Worm (Caenorhabditis elegans) whole organism, young adult: ENCODE measurements around the gene Y41C4A.7.

Experiments used
- C17E4.6 ChIP-seq: fragments of 200-800 bp; sonication (Bioruptor generic); IDR thresholded peaks from 2 replicates; pipeline ENCODE4 v1.3.6; 2022; ENCODE audit warnings: missing genetic modification reagents, missing genetic modification characterization, missing compliant biosample characterization
- D2030.7 ChIP-seq: fragments of 200-800 bp; sonication (Bioruptor generic); IDR thresholded peaks from 2 replicates; pipeline ENCODE4 v1.3.6; 2022; ENCODE audit warnings: missing genetic modification reagents, missing genetic modification characterization, missing compliant biosample characterization
- F10E7.11 ChIP-seq: sonication (generic microtip); optimal IDR thresholded peaks from 2 replicates; lab custom pipeline; 2017; ENCODE audit warnings: mild to moderate bottlenecking, missing genetic modification characterization, moderate library complexity, missing compliant biosample characterization
- F23B12.7 ChIP-seq: sonication (generic microtip); optimal IDR thresholded peaks from 2 replicates; lab custom pipeline; 2017; ENCODE audit warnings: missing genetic modification characterization, mild to moderate bottlenecking, missing compliant biosample characterization, antibody characterized with exemption, moderate library complexity; ENCODE audit not compliant: insufficient read depth
- F33H1.4 ChIP-seq: fragments of 200-800 bp; sonication (Bioruptor generic); IDR thresholded peaks from 2 replicates; pipeline ENCODE4 v1.3.6; 2022; ENCODE audit warnings: missing genetic modification reagents, missing genetic modification characterization, missing compliant biosample characterization
- F37B4.10 ChIP-seq: fragments of 200-800 bp; sonication (Bioruptor generic); IDR thresholded peaks from 2 replicates; pipeline ENCODE4 v1.3.6; 2022; ENCODE audit warnings: missing genetic modification characterization, missing compliant biosample characterization
- F49E8.2 ChIP-seq: sonication (generic microtip); optimal IDR thresholded peaks from 3 replicates; lab custom pipeline; 2017; ENCODE audit warnings: missing genetic modification characterization, mild to moderate bottlenecking, missing compliant biosample characterization, antibody characterized with exemption, moderate library complexity; ENCODE audit not compliant: insufficient read depth
- F52B5.7 ChIP-seq: sonication (generic microtip); optimal IDR thresholded peaks from 2 replicates; lab custom pipeline; 2016; ENCODE audit warnings: mild to moderate bottlenecking, missing genetic modification characterization, missing compliant biosample characterization
- F57C9.4 ChIP-seq: sonication (generic microtip); optimal IDR thresholded peaks from 2 replicates; lab custom pipeline; 2017; ENCODE audit warnings: mild to moderate bottlenecking, missing genetic modification characterization, missing compliant biosample characterization
- K11D2.4 ChIP-seq: fragments of 200-800 bp; sonication (Bioruptor generic); IDR thresholded peaks from 2 replicates; pipeline ENCODE4 v1.3.6; 2022; ENCODE audit warnings: missing genetic modification reagents, missing genetic modification characterization, missing compliant biosample characterization
- Y67H2A.10 ChIP-seq: fragments of 200-800 bp; sonication (Bioruptor generic); conservative IDR thresholded peaks from 2 replicates; pipeline ENCODE4 v1.3.6; 2022; ENCODE audit warnings: missing genetic modification reagents, missing genetic modification characterization, missing compliant biosample characterization
- ama-1 ChIP-seq, 3 experiments: fragments of 150-350 bp in 1 of 3; sonication (generic microtip) in 2 of 3; optimal IDR thresholded peaks; 2 replicates each; lab custom pipeline; 2014 to 2018; ENCODE audit warnings: missing biosample characterization in 2 of 3, missing genetic modification characterization in 2 of 3, missing genetic modification reagents in 2 of 3
- attf-6 ChIP-seq: fragments of 200-800 bp; sonication (Bioruptor generic); IDR thresholded peaks from 2 replicates; pipeline ENCODE4 v1.3.6; 2022; ENCODE audit warnings: missing genetic modification reagents, missing genetic modification characterization, missing compliant biosample characterization
- bed-2 ChIP-seq: fragments of 200-800 bp; sonication (Bioruptor generic); IDR thresholded peaks from 2 replicates; pipeline ENCODE4 v1.3.6; 2022; ENCODE audit warnings: missing genetic modification reagents, missing genetic modification characterization, missing compliant biosample characterization
- ceh-100 ChIP-seq: fragments of 200-800 bp; sonication (Bioruptor generic); IDR thresholded peaks from 2 replicates; pipeline ENCODE4 v1.3.6; 2022; ENCODE audit warnings: missing genetic modification reagents, missing genetic modification characterization, missing compliant biosample characterization
- ceh-27 ChIP-seq: fragments of 200-800 bp; sonication (Bioruptor generic); optimal IDR thresholded peaks from 2 replicates; lab custom pipeline; 2018; ENCODE audit warnings: mild to moderate bottlenecking, missing genetic modification characterization, moderate library complexity, missing compliant biosample characterization
- ceh-58 ChIP-seq: fragments of 200-800 bp; sonication (Bioruptor generic); IDR thresholded peaks from 2 replicates; pipeline ENCODE4 v1.3.6; 2022; ENCODE audit warnings: missing genetic modification characterization, missing compliant biosample characterization
- chd-7 ChIP-seq: sonication (generic microtip); optimal IDR thresholded peaks from 2 replicates; lab custom pipeline; 2016; ENCODE audit warnings: mild to moderate bottlenecking, missing genetic modification characterization, moderate library complexity, missing compliant biosample characterization
- dpff-1 ChIP-seq: sonication (generic microtip); optimal IDR thresholded peaks from 2 replicates; lab custom pipeline; 2017; ENCODE audit warnings: mild to moderate bottlenecking, missing genetic modification characterization, missing compliant biosample characterization
- dpl-1 ChIP-seq: fragments of 150-350 bp; optimal IDR thresholded peaks from 2 replicates; lab custom pipeline; 2014; ENCODE audit warnings: missing biosample characterization, missing genetic modification reagents, missing genetic modification characterization
- efl-1 ChIP-seq: fragments of 150-350 bp; optimal IDR thresholded peaks from 2 replicates; lab custom pipeline; 2014; ENCODE audit warnings: missing biosample characterization, missing genetic modification reagents, missing genetic modification characterization
- egl-44 ChIP-seq: fragments of 200-800 bp; sonication (Bioruptor generic); IDR thresholded peaks from 2 replicates; pipeline ENCODE4 v1.3.6; 2022; ENCODE audit warnings: missing genetic modification reagents, missing genetic modification characterization, missing compliant biosample characterization
- gei-17 ChIP-seq: fragments of 200-800 bp; sonication (Bioruptor generic); optimal IDR thresholded peaks from 2 replicates; lab custom pipeline; 2018; ENCODE audit warnings: mild to moderate bottlenecking, missing genetic modification characterization, missing compliant biosample characterization
- hlh-12 ChIP-seq: sonication (generic microtip); optimal IDR thresholded peaks from 2 replicates; lab custom pipeline; 2016; ENCODE audit warnings: missing genetic modification characterization, missing compliant biosample characterization
- hmg-20 ChIP-seq: fragments of 200-800 bp; sonication (Bioruptor generic); IDR thresholded peaks from 2 replicates; pipeline ENCODE4 v1.3.6; 2022; ENCODE audit warnings: missing genetic modification reagents, missing genetic modification characterization, missing compliant biosample characterization
- let-607 ChIP-seq, 2 experiments: fragments of 200-800 bp in 1 of 2; sonication (Bioruptor generic) in 1 of 2; sonication (generic microtip) in 1 of 2; optimal IDR thresholded peaks; 2 replicates each; lab custom pipeline; 2016 to 2018; ENCODE audit warnings: mild to moderate bottlenecking in 2 of 2, missing compliant biosample characterization in 2 of 2, missing genetic modification characterization in 2 of 2, moderate library complexity in 2 of 2, missing genotype in 1 of 2
- lin-35 ChIP-seq, 3 experiments: fragments of 150-350 bp in 2 of 3; sonication (generic microtip) in 1 of 3; optimal IDR thresholded peaks; 2 replicates each; lab custom pipeline; 2014 to 2018; ENCODE audit warnings: missing biosample characterization in 3 of 3, missing genetic modification characterization in 3 of 3, missing genetic modification reagents in 3 of 3
- lin-40 ChIP-seq: sonication (generic microtip); optimal IDR thresholded peaks from 2 replicates; lab custom pipeline; 2016; ENCODE audit warnings: missing genetic modification characterization, mild to moderate bottlenecking, missing compliant biosample characterization, missing genotype, missing genetic modification reagents
- lin-54 ChIP-seq: fragments of 200-800 bp; sonication (Bioruptor generic); optimal IDR thresholded peaks from 2 replicates; lab custom pipeline; 2018; ENCODE audit warnings: mild to moderate bottlenecking, missing genetic modification characterization, missing compliant biosample characterization
- lir-1 ChIP-seq: fragments of 200-800 bp; sonication (Bioruptor generic); conservative IDR thresholded peaks from 2 replicates; pipeline ENCODE4 v1.3.6; 2022; ENCODE audit warnings: missing genetic modification reagents, missing genetic modification characterization, missing compliant biosample characterization
- madf-10 ChIP-seq: sonication (generic microtip); optimal IDR thresholded peaks from 2 replicates; lab custom pipeline; 2016; ENCODE audit warnings: mild to moderate bottlenecking, missing genetic modification characterization, missing compliant biosample characterization
- madf-6 ChIP-seq: fragments of 200-800 bp; sonication (Bioruptor generic); IDR thresholded peaks from 2 replicates; pipeline ENCODE4 v1.3.6; 2022; ENCODE audit warnings: missing genetic modification reagents, missing genetic modification characterization, missing compliant biosample characterization
- mel-28 ChIP-seq: sonication (generic microtip); optimal IDR thresholded peaks from 2 replicates; lab custom pipeline; 2016; ENCODE audit warnings: borderline replicate concordance, mild to moderate bottlenecking, missing genetic modification characterization, missing compliant biosample characterization
- nfya-2 ChIP-seq: fragments of 200-800 bp; sonication (Bioruptor generic); IDR thresholded peaks from 2 replicates; pipeline ENCODE4 v1.3.6; 2022; ENCODE audit warnings: missing genetic modification reagents, missing genetic modification characterization, missing compliant biosample characterization
- nhr-120 ChIP-seq: fragments of 200-800 bp; sonication (Bioruptor generic); IDR thresholded peaks from 2 replicates; pipeline ENCODE4 v1.3.6; 2022; ENCODE audit warnings: missing genetic modification characterization, missing compliant biosample characterization
- nhr-179 ChIP-seq: sonication (generic microtip); optimal IDR thresholded peaks from 2 replicates; lab custom pipeline; 2016; ENCODE audit warnings: mild to moderate bottlenecking, missing genetic modification characterization, missing compliant biosample characterization
- nhr-27 ChIP-seq: fragments of 200-800 bp; sonication (Bioruptor generic); optimal IDR thresholded peaks from 2 replicates; lab custom pipeline; 2018; ENCODE audit warnings: mild to moderate bottlenecking, missing genetic modification characterization, moderate library complexity, missing compliant biosample characterization
- nhr-90 ChIP-seq: sonication (generic microtip); optimal IDR thresholded peaks from 2 replicates; lab custom pipeline; 2016; ENCODE audit warnings: missing genotype, mild to moderate bottlenecking, missing genetic modification characterization, missing compliant biosample characterization
- pbrm-1 ChIP-seq: fragments of 200-800 bp; sonication (Bioruptor generic); IDR thresholded peaks from 2 replicates; pipeline ENCODE4 v1.3.6; 2022; ENCODE audit warnings: missing genetic modification reagents, missing genetic modification characterization, missing compliant biosample characterization
- rec-8 ChIP-seq, 2 experiments: sonication (generic microtip); optimal IDR thresholded peaks; 2 replicates each; lab custom pipeline; 2016; ENCODE audit warnings: mild to moderate bottlenecking in 2 of 2, missing genetic modification characterization in 2 of 2, missing genetic modification reagents in 2 of 2, missing genotype in 2 of 2, missing biosample characterization in 1 of 2, missing compliant biosample characterization in 1 of 2, moderate library complexity in 1 of 2
- rpc-1 ChIP-seq, 2 experiments: fragments of 150-350 bp in 1 of 2; sonication (generic microtip) in 1 of 2; optimal IDR thresholded peaks; 2 replicates each; lab custom pipeline; 2014 to 2018; ENCODE audit warnings: missing biosample characterization in 1 of 2, missing genetic modification characterization in 1 of 2, missing genetic modification reagents in 1 of 2, missing genotype in 1 of 2
- somi-1 ChIP-seq: fragments of 200-800 bp; sonication (Bioruptor generic); optimal IDR thresholded peaks from 2 replicates; lab custom pipeline; 2018; ENCODE audit warnings: mild to moderate bottlenecking, missing genetic modification characterization, missing compliant biosample characterization
- sptf-2 ChIP-seq: fragments of 200-800 bp; sonication (Bioruptor generic); optimal IDR thresholded peaks from 2 replicates; lab custom pipeline; 2018; ENCODE audit warnings: mild to moderate bottlenecking, missing genetic modification characterization, missing compliant biosample characterization
- xnd-1 ChIP-seq: sonication (generic microtip); optimal IDR thresholded peaks from 2 replicates; lab custom pipeline; 2016; ENCODE audit warnings: missing genotype, missing genetic modification reagents, missing genetic modification characterization, missing compliant biosample characterization
- ztf-18 ChIP-seq: sonication (generic microtip); optimal IDR thresholded peaks from 2 replicates; lab custom pipeline; 2016; ENCODE audit warnings: missing genotype, mild to moderate bottlenecking, missing genetic modification characterization, missing compliant biosample characterization

The Y41C4A.7 gene

ce11 chrIII:11742191-11742590 is 43.5 kb downstream of the Y41C4A.7 start:
- no peak for TF ChIP-seq lir-1

ce11 chrIII:11746718-11747117 is 48.0 kb downstream of the Y41C4A.7 start, which contains the start of gene mrt-2:
Gene mrt-2, plus strand, starts transcription at chrIII:11746766.
- peak; percentile 55 for TF ChIP-seq dpl-1 (GFP tag; lab: Kevin White, UChicago)
- TF ChIP-seq nhr-90 (tag; lab: Kevin White, UChicago), result no peak
- no peak for TF ChIP-seq nhr-120 (GFP tag; lab: Robert Waterston, UW)
- no peak for TF ChIP-seq chd-7
- peak; percentile 38 for TF ChIP-seq D2030.7 (GFP tag; lab: Robert Waterston, UW)
- no peak for TF ChIP-seq gei-17 (GFP tag; lab: Kevin White, UChicago)
- no peak for TF ChIP-seq C17E4.6 (GFP tag; lab: Robert Waterston, UW)
- peak; percentile 74 for TF ChIP-seq lir-1
- peak; percentile 73 for TF ChIP-seq ceh-27
- no peak for TF ChIP-seq egl-44 (GFP tag; lab: Robert Waterston, UW)
- TF ChIP-seq hlh-12 (tag; lab: Kevin White, UChicago), result no peak
- TF ChIP-seq nfya-2 (GFP tag; lab: Robert Waterston, UW), result no peak
- no peak for TF ChIP-seq pbrm-1 (GFP tag; lab: Robert Waterston, UW)
- TF ChIP-seq let-607 (tag; optimal IDR thresholded peaks at IDR 0.05; lab: Kevin White, UChicago), result peak in 1 of 2 experiments; percentile 46
- TF ChIP-seq ztf-18 (tag; lab: Kevin White, UChicago), result no peak
- no peak for TF ChIP-seq F23B12.7 (tag; lab: Kevin White, UChicago)
- TF ChIP-seq nhr-179 (tag; lab: Kevin White, UChicago), result no peak
- TF ChIP-seq mel-28, result no peak
- TF ChIP-seq sptf-2 (GFP tag; lab: Kevin White, UChicago), result no peak
- no peak for TF ChIP-seq attf-6 (GFP tag; lab: Robert Waterston, UW)
- no peak for TF ChIP-seq F10E7.11 (tag; lab: Kevin White, UChicago)
- TF ChIP-seq lin-35 (GFP tag; optimal IDR thresholded peaks at IDR 0.05; lab: Kevin White, UChicago), result peak in 2 of 3 experiments; percentile 35 to 86
- TF ChIP-seq F33H1.4 (GFP tag; lab: Robert Waterston, UW), result peak; percentile 54
- peak; percentile 78 for TF ChIP-seq lin-40
- TF ChIP-seq rpc-1 (optimal IDR thresholded peaks at IDR 0.05; lab: Kevin White, UChicago), result no peak
- no peak for TF ChIP-seq rpc-1 (tag; optimal IDR thresholded peaks at IDR 0.05; lab: Kevin White, UChicago)
- no peak for TF ChIP-seq ceh-58 (GFP tag; lab: Robert Waterston, UW)
- TF ChIP-seq lin-54 (GFP tag; lab: Kevin White, UChicago), result peak; percentile 91
- TF ChIP-seq nhr-27 (tag; lab: Kevin White, UChicago), result no peak
- TF ChIP-seq efl-1, result peak; percentile 56
- 0 out of 2 replicates have a peak, but pooled peaks have one; percentile 46 for TF ChIP-seq bed-2 (GFP tag; lab: Robert Waterston, UW)
- TF ChIP-seq F57C9.4 (tag; lab: Kevin White, UChicago), result no peak
- peak in 1 of 2 experiments; percentile 18 for TF ChIP-seq rec-8 (tag; optimal IDR thresholded peaks at IDR 0.05; lab: Kevin White, UChicago)
- no peak for TF ChIP-seq dpff-1 (tag; lab: Kevin White, UChicago)
- peak; percentile 48 for TF ChIP-seq madf-10 (tag; lab: Kevin White, UChicago)
- TF ChIP-seq K11D2.4, result no peak
- TF ChIP-seq somi-1 (GFP tag; lab: Kevin White, UChicago), result no peak
- TF ChIP-seq F49E8.2 (tag; lab: Kevin White, UChicago), result no peak
- TF ChIP-seq xnd-1 (tag; lab: Kevin White, UChicago), result no peak
- peak; percentile 67 for TF ChIP-seq madf-6 (GFP tag; lab: Robert Waterston, UW)
- TF ChIP-seq ama-1 (optimal IDR thresholded peaks at IDR 0.05; lab: Kevin White, UChicago), result no peak
- TF ChIP-seq ama-1 (GFP tag; optimal IDR thresholded peaks at IDR 0.05; lab: Kevin White, UChicago), result no peak
- TF ChIP-seq ceh-100 (GFP tag; lab: Robert Waterston, UW), result peak; percentile 57; the same call in 1 of the 2 replicates
- TF ChIP-seq F52B5.7, result no peak
- no peak for TF ChIP-seq F37B4.10 (GFP tag; lab: Robert Waterston, UW)
- 0 out of 2 replicates have a peak, but pooled peaks have one; percentile 41 for TF ChIP-seq hmg-20 (GFP tag; lab: Robert Waterston, UW)
- no peak; the same call in 1 of the 2 replicates for TF ChIP-seq Y67H2A.10 (GFP tag; lab: Robert Waterston, UW)
